Fruit fly (Drosophila melanogaster): ENCODE measurements around the gene Hsp23.

The Hsp23 gene

DNA sequence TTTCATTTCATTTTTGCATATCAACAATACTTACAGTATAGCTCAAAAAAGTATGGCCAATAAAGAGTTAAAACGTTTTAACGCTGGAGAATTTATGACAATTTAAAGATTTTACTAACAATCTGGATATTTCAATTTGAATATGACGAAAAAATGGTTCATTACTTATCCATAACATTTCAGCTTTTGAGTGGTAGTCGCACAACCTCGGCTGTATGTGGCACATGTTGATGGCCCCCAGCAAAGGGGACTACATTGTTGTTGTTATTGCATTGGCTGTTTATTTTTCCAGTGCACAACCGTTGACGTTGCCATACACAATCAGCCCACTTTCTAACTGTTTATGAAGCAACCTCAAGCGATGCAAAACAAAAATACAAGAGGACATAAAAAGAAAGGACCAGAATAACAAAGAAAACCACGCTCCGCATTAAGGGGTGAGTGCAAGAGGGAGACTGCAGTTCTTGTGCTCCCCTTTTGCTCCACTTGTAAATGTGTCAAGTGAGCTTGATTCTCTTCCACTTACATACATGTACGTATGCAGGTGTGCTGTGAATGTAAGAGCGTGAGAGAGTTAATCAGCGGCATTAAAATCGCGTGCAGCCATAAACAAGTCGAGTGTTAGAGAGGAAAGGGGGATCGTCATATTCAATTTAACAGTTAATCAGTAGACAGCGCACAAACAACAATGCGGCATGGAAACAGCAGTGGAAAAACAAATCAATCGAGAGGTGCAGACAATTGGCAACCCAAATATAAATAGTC lies 38.6 kb downstream of the Hsp23 start (continued):
- TF ChIP-seq CG7786 (GFP tag; optimal IDR thresholded peaks at IDR 0.05), result peak; percentile 12
- TF ChIP-seq ci (GFP tag; IDR thresholded peaks at IDR 0.05), result peak; percentile 84
- TF ChIP-seq CG17829 (tag; optimal IDR thresholded peaks at IDR 0.05), result peak; percentile 2
- peak; percentile 62 for TF ChIP-seq Oli (tag; optimal IDR thresholded peaks at IDR 0.05)
- TF ChIP-seq z (GFP tag; IDR thresholded peaks at IDR 0.05), result no peak
- TF ChIP-seq Nf-YB (GFP tag; optimal IDR thresholded peaks at IDR 0.05), result no peak
- TF ChIP-seq dmrt99B (tag; optimal IDR thresholded peaks at IDR 0.05), result peak; percentile 75
- TF ChIP-seq CG4360 (GFP tag; IDR thresholded peaks at IDR 0.05), result 0 out of 2 replicates have a peak, but pooled peaks have one; percentile 13
- no peak for TF ChIP-seq sr (GFP tag; IDR thresholded peaks at IDR 0.05)
- no peak for TF ChIP-seq ac (GFP tag; optimal IDR thresholded peaks at IDR 0.05)
- peak; percentile 52 for TF ChIP-seq CG12391 (tag; optimal IDR thresholded peaks at IDR 0.05)
- TF ChIP-seq bsh (GFP tag; optimal IDR thresholded peaks at IDR 0.05), result peak; percentile 50 to 86
- TF ChIP-seq D (optimal IDR thresholded peaks at IDR 0.05), result no peak
- peak; percentile 3 for TF ChIP-seq D (GFP tag; optimal IDR thresholded peaks at IDR 0.05)
- TF ChIP-seq ken (GFP tag; IDR thresholded peaks at IDR 0.05), result peak; percentile 56; the same call in 1 of the 3 replicates
- TF ChIP-seq danr (GFP tag; IDR thresholded peaks at IDR 0.05), result no peak
- TF ChIP-seq da (GFP tag; optimal IDR thresholded peaks at IDR 0.05), result no peak
- TF ChIP-seq odd (GFP tag; optimal IDR thresholded peaks at IDR 0.05), result peak; percentile 44
- TF ChIP-seq ro (GFP tag; IDR thresholded peaks at IDR 0.05), result no peak
- no peak for TF ChIP-seq CG15601 (tag; optimal IDR thresholded peaks at IDR 0.05)
- TF ChIP-seq nau (GFP tag; optimal IDR thresholded peaks at IDR 0.05), result peak; percentile 59
- peak; percentile 25 for TF ChIP-seq Hsf (GFP tag; optimal IDR thresholded peaks at IDR 0.05)
- peak; percentile 76 for TF ChIP-seq CG11504 (tag; optimal IDR thresholded peaks at IDR 0.05)
- peak; percentile 18; the same call in 1 of the 2 replicates for TF ChIP-seq CG14667 (GFP tag; IDR thresholded peaks at IDR 0.05)
- no peak for TF ChIP-seq kah (GFP tag; optimal IDR thresholded peaks at IDR 0.05)
- TF ChIP-seq sens-2 (GFP tag; IDR thresholded peaks at IDR 0.05), result no peak
- peak; percentile 77 for TF ChIP-seq Sox102F (GFP tag; optimal IDR thresholded peaks at IDR 0.05)
- TF ChIP-seq CG12219 (GFP tag; optimal IDR thresholded peaks at IDR 0.05), result peak; percentile 22
- TF ChIP-seq sima (GFP tag; optimal IDR thresholded peaks at IDR 0.05), result no peak
- no peak for TF ChIP-seq vnd (GFP tag; IDR thresholded peaks at IDR 0.05; ENCODE audit: partially characterized antibody)
- peak; percentile 21 for TF ChIP-seq fd3F (GFP tag; optimal IDR thresholded peaks at IDR 0.05)
- peak; percentile 68 for TF ChIP-seq Awh (GFP tag; IDR thresholded peaks at IDR 0.05)
- no peak for TF ChIP-seq CG4617 (GFP tag; optimal IDR thresholded peaks at IDR 0.05; ENCODE audit: borderline replicate concordance)
- peak; percentile 4 for TF ChIP-seq CG12744 (GFP tag; optimal IDR thresholded peaks at IDR 0.05)
- peak; percentile 3 for TF ChIP-seq en (GFP tag; optimal IDR thresholded peaks at IDR 0.05)
- peak; percentile 49 for TF ChIP-seq CG10147 (GFP tag; optimal IDR thresholded peaks at IDR 0.05)
- no peak for TF ChIP-seq TFAM (GFP tag; optimal IDR thresholded peaks at IDR 0.05)
- no peak for TF ChIP-seq Doc2 (GFP tag; IDR thresholded peaks at IDR 0.05)
- peak; percentile 51 for TF ChIP-seq CG4424 (GFP tag; optimal IDR thresholded peaks at IDR 0.05)
- peak; percentile 35 for TF ChIP-seq gsb-n (tag; optimal IDR thresholded peaks at IDR 0.05)
- no peak for TF ChIP-seq CG9609 (GFP tag; optimal IDR thresholded peaks at IDR 0.05)
- peak; percentile 9 for TF ChIP-seq CTCF (GFP tag; optimal IDR thresholded peaks at IDR 0.05)
- TF ChIP-seq Sox100B (GFP tag; optimal IDR thresholded peaks at IDR 0.05), result peak; percentile 50
- TF ChIP-seq CG18476 (GFP tag; optimal IDR thresholded peaks at IDR 0.05), result no peak
- TF ChIP-seq slbo (GFP tag; IDR thresholded peaks at IDR 0.05), result peak; percentile 38
- TF ChIP-seq CG13296 (GFP tag; optimal IDR thresholded peaks at IDR 0.05), result peak; percentile 26
- peak; percentile 66 for TF ChIP-seq CG17359 (tag; optimal IDR thresholded peaks at IDR 0.05)
- peak; percentile 52 for TF ChIP-seq PHDP (tag; optimal IDR thresholded peaks at IDR 0.05)
- TF ChIP-seq CG31441 (GFP tag; IDR thresholded peaks at IDR 0.05), result peak; percentile 55
- TF ChIP-seq Adf1 (GFP tag; IDR thresholded peaks at IDR 0.05), result no peak

All from whole organism, embryonic.